Worm (Caenorhabditis elegans): ENCODE measurements around the gene vha-2.

vha-2 gene

ce11 chrIII:9752852-9753251, 29.1 kb upstream of the vha-2 start, which contains the start of gene ech-6 (continued):
- no peak for TF ChIP-seq gei-8 (GFP tag; optimal IDR thresholded peaks at IDR 0.05)
- no peak for TF ChIP-seq daf-16 (GFP tag; optimal IDR thresholded peaks at IDR 0.05)
- peak; percentile 96 for TF ChIP-seq daf-16 (tag; optimal IDR thresholded peaks at IDR 0.05)
- no peak for TF ChIP-seq R02D3.7 (tag; optimal IDR thresholded peaks at IDR 0.05)
- TF ChIP-seq mep-1 (tag; optimal IDR thresholded peaks at IDR 0.05) = peak; percentile 8
- no peak for TF ChIP-seq D1046.2 (GFP tag; IDR thresholded peaks at IDR 0.05)
- TF ChIP-seq Y75B8A.6 (GFP tag; IDR thresholded peaks at IDR 0.05) = no peak
- TF ChIP-seq spr-1 (tag; optimal IDR thresholded peaks at IDR 0.05) = no peak
- peak; percentile 11 for TF ChIP-seq nhr-48 (tag; optimal IDR thresholded peaks at IDR 0.05)
- TF ChIP-seq hlh-11 (tag; optimal IDR thresholded peaks at IDR 0.05) = peak; percentile 58
- peak in 1 of 2 experiments; percentile 71 for TF ChIP-seq lsy-2 (tag; optimal IDR thresholded peaks at IDR 0.05)
- no peak for TF ChIP-seq nhr-237 (tag; optimal IDR thresholded peaks at IDR 0.05)
- no peak for TF ChIP-seq aha-1 (tag)
- TF ChIP-seq dpl-1 (GFP tag; optimal IDR thresholded peaks at IDR 0.05) = peak; percentile 32
- no peak for TF ChIP-seq Y5F2A.4 (GFP tag; optimal IDR thresholded peaks at IDR 0.05)
- no peak for TF ChIP-seq unc-130 (GFP tag; optimal IDR thresholded peaks at IDR 0.05)
- no peak for TF ChIP-seq egl-43 (GFP tag; IDR thresholded peaks at IDR 0.05)
- no peak for TF ChIP-seq lin-13 (GFP tag; optimal IDR thresholded peaks at IDR 0.05)
- no peak for TF ChIP-seq nhr-25 (tag; optimal IDR thresholded peaks at IDR 0.05; ENCODE audit: borderline replicate concordance, insufficient read depth)
- no peak for TF ChIP-seq tag-97 (GFP tag; IDR thresholded peaks at IDR 0.05)
- TF ChIP-seq hmg-1.1 (GFP tag; IDR thresholded peaks at IDR 0.05) = peak; percentile 11; the same call in 1 of the 2 replicates

- no peak for TF ChIP-seq mxl-3 (GFP tag; optimal IDR thresholded peaks at IDR 0.05)
- TF ChIP-seq Y75B8A.6 (GFP tag; IDR thresholded peaks at IDR 0.05) = no peak
- TF ChIP-seq jun-1 (tag; optimal IDR thresholded peaks at IDR 0.05) = no peak
- TF ChIP-seq R02D3.7 (tag; optimal IDR thresholded peaks at IDR 0.05) = no peak
- TF ChIP-seq dve-1 (tag; optimal IDR thresholded peaks at IDR 0.05; ENCODE audit: insufficient read depth) = no peak
- TF ChIP-seq zag-1 (tag; optimal IDR thresholded peaks at IDR 0.05) = no peak
- no peak for TF ChIP-seq F49E8.2 (tag; optimal IDR thresholded peaks at IDR 0.05; ENCODE audit: borderline replicate concordance)
- no peak for TF ChIP-seq ztf-7 (tag; optimal IDR thresholded peaks at IDR 0.05)
- no peak for TF ChIP-seq F10B5.3 (tag; optimal IDR thresholded peaks at IDR 0.05)
- no peak for TF ChIP-seq Y48G9A.11 (GFP tag; IDR thresholded peaks at IDR 0.05)
- no peak for TF ChIP-seq madf-5 (GFP tag; IDR thresholded peaks at IDR 0.05)
- TF ChIP-seq snpc-1.2 (GFP tag; IDR thresholded peaks at IDR 0.05) = no peak
- TF ChIP-seq daf-19 (GFP tag; conservative IDR thresholded peaks at IDR 0.05) = no peak
- no peak for TF ChIP-seq vab-7 (GFP tag; IDR thresholded peaks at IDR 0.05)
- no peak for TF ChIP-seq hmg-1.1 (GFP tag; IDR thresholded peaks at IDR 0.05)
- no peak for TF ChIP-seq set-16 (GFP tag; IDR thresholded peaks at IDR 0.05)
- TF ChIP-seq dpl-1 (GFP tag; optimal IDR thresholded peaks at IDR 0.05) = no peak
- TF ChIP-seq ceh-82 (tag; optimal IDR thresholded peaks at IDR 0.05) = no peak
These were observed 24.6 kb upstream of the vha-2 start, which contains the start of gene vps-53 for ce11 chrIII:9757414-9757813. TSS of gene vps-53 (minus strand) at chrIII:9757514.

- TF ChIP-seq lin-38 (GFP tag; IDR thresholded peaks at IDR 0.05) (peak; percentile 51), unc-130 (GFP tag; optimal IDR thresholded peaks at IDR 0.05) (no peak)
These were observed 23.1 kb upstream of the vha-2 start, which contains the start of gene rmd-1 for ce11 chrIII:9758848-9759247. TSS of gene rmd-1 (plus strand) at chrIII:9759094.

- no peak for TF ChIP-seq D1046.2 (GFP tag; IDR thresholded peaks at IDR 0.05)
- TF ChIP-seq aha-1 (tag) = peak; percentile 22
- no peak for TF ChIP-seq ceh-32 (tag; optimal IDR thresholded peaks at IDR 0.05; ENCODE audit: poor library complexity)
- TF ChIP-seq nhr-237 (tag; optimal IDR thresholded peaks at IDR 0.05) = no peak
- TF ChIP-seq ama-1 (optimal IDR thresholded peaks at IDR 0.05) = no peak
- TF ChIP-seq snpc-4 (tag; optimal IDR thresholded peaks at IDR 0.05) = no peak
- TF ChIP-seq cey-2 (tag; optimal IDR thresholded peaks at IDR 0.05; ENCODE audit: borderline replicate concordance, insufficient read depth) = no peak
- TF ChIP-seq nhr-25 (tag; optimal IDR thresholded peaks at IDR 0.05; ENCODE audit: borderline replicate concordance, insufficient read depth) = no peak
These were observed 21.8 kb upstream of the vha-2 start for ce11 chrIII:9760184-9760583.

Data from whole organism, L4 larva.